Fruit fly (Drosophila melanogaster) whole organism, pupa: ENCODE results near the gene NimA.

Source experiments
- CG10348 ChIP-seq: fragments of 200-800 bp; sonication (Bioruptor generic); IDR thresholded peaks from 2 replicates; pipeline ENCODE4 v1.3.6; 2022; ENCODE audit warnings: missing biosample characterization, missing genetic modification characterization
- CG12605 ChIP-seq: fragments of 200-800 bp; sonication (Bioruptor generic); IDR thresholded peaks from 2 replicates; pipeline ENCODE4 v1.3.6; 2022; ENCODE audit warnings: missing biosample characterization, missing genetic modification characterization
- CG13204 ChIP-seq: fragments of 200-800 bp; sonication (Bioruptor generic); optimal IDR thresholded peaks from 2 replicates; lab custom pipeline; 2018; ENCODE audit warnings: missing biosample characterization, mild to moderate bottlenecking, missing genetic modification characterization, moderate library complexity
- CG14655 ChIP-seq: fragments of 200-800 bp; sonication (Bioruptor generic); optimal IDR thresholded peaks from 3 replicates; lab custom pipeline; 2017; ENCODE audit warnings: mild to moderate bottlenecking, missing biosample characterization, missing genetic modification reagents, missing genetic modification characterization
- CG15710 ChIP-seq: fragments of 200-800 bp; sonication (Bioruptor generic); optimal IDR thresholded peaks from 2 replicates; lab custom pipeline; 2018; ENCODE audit warnings: missing biosample characterization, mild to moderate bottlenecking, missing genetic modification characterization, moderate library complexity
- CG17806 ChIP-seq: fragments of 200-800 bp; sonication (Bioruptor generic); optimal IDR thresholded peaks from 2 replicates; lab custom pipeline; 2018; ENCODE audit warnings: missing biosample characterization, mild to moderate bottlenecking, missing genetic modification characterization, moderate library complexity
- CG32121 ChIP-seq: fragments of 200-800 bp; sonication (Bioruptor generic); IDR thresholded peaks from 2 replicates; pipeline ENCODE4 v1.3.6; 2022; ENCODE audit warnings: missing biosample characterization, missing genetic modification characterization
- CG34367 ChIP-seq: fragments of 200-800 bp; sonication (Bioruptor generic); optimal IDR thresholded peaks from 2 replicates; lab custom pipeline; 2018; ENCODE audit warnings: missing biosample characterization, mild to moderate bottlenecking, missing genetic modification characterization
- CG4496 ChIP-seq: fragments of 200-800 bp; sonication (Bioruptor generic); IDR thresholded peaks from 3 replicates; pipeline ENCODE4 v1.3.6; 2022; ENCODE audit warnings: missing biosample characterization, missing genetic modification characterization
- CG8159 ChIP-seq: fragments of 200-800 bp; sonication (Bioruptor generic); optimal IDR thresholded peaks from 3 replicates; lab custom pipeline; 2018; ENCODE audit warnings: missing biosample characterization, mild to moderate bottlenecking, missing genetic modification characterization, moderate library complexity
- CG8301 ChIP-seq: fragments of 200-800 bp; sonication (Bioruptor generic); optimal IDR thresholded peaks from 2 replicates; lab custom pipeline; 2018; ENCODE audit warnings: missing biosample characterization, mild to moderate bottlenecking, missing genetic modification characterization
- CG9948 ChIP-seq: fragments of 200-800 bp; sonication (Bioruptor generic); optimal IDR thresholded peaks from 2 replicates; lab custom pipeline; 2018; ENCODE audit warnings: missing biosample characterization, mild to moderate bottlenecking, missing genetic modification characterization, moderate library complexity
- D1 ChIP-seq: fragments of 200-800 bp; sonication (Bioruptor generic); optimal IDR thresholded peaks from 2 replicates; lab custom pipeline; 2018; ENCODE audit warnings: missing biosample characterization, mild to moderate bottlenecking, missing genetic modification characterization, moderate library complexity
- EcR ChIP-seq: fragments of 200-800 bp; sonication (Bioruptor generic); optimal IDR thresholded peaks from 3 replicates; lab custom pipeline; 2019; ENCODE audit warnings: missing biosample characterization, missing genetic modification characterization, mild to moderate bottlenecking, moderate library complexity, missing genetic modification reagents
- Ets98B ChIP-seq: fragments of 200-800 bp; sonication (Bioruptor generic); IDR thresholded peaks from 2 replicates; pipeline ENCODE4 v1.3.6; 2022; ENCODE audit warnings: missing biosample characterization, missing genetic modification characterization
- Pif1A ChIP-seq: fragments of 200-800 bp; sonication (Bioruptor generic); optimal IDR thresholded peaks from 3 replicates; lab custom pipeline; 2016; ENCODE audit warnings: missing biosample characterization, missing genetic modification characterization
- Pif1B ChIP-seq: fragments of 200-800 bp; sonication (Bioruptor generic); optimal IDR thresholded peaks from 3 replicates; lab custom pipeline; 2016; ENCODE audit warnings: missing biosample characterization, missing genetic modification characterization
- Snoo ChIP-seq: fragments of 200-800 bp; sonication (Bioruptor generic); optimal IDR thresholded peaks from 3 replicates; lab custom pipeline; 2017; ENCODE audit warnings: missing biosample characterization, mild to moderate bottlenecking, missing genetic modification characterization, inconsistent platforms
- fd96Ca ChIP-seq: fragments of 200-800 bp; sonication (Bioruptor generic); IDR thresholded peaks from 3 replicates; pipeline ENCODE4 v1.3.6; 2022; ENCODE audit warnings: missing biosample characterization, missing genetic modification characterization
- gl ChIP-seq: fragments of 200-800 bp; sonication (Bioruptor generic); optimal IDR thresholded peaks from 2 replicates; lab custom pipeline; 2018; ENCODE audit warnings: missing biosample characterization, mild to moderate bottlenecking, missing genetic modification characterization
- rn ChIP-seq: fragments of 200-800 bp; sonication (Bioruptor generic); IDR thresholded peaks from 2 replicates; pipeline ENCODE4 v1.3.6; 2022; ENCODE audit warnings: missing biosample characterization, missing genetic modification characterization

The NimA gene

dm6 chr2L:13928461-13928860 lies 28.9 kb upstream of the NimA start:
- TF ChIP-seq CG4496 (peak; percentile 15; the same call in 1 of the 3 replicates), D1 (no peak), CG12605 (GFP tag; lab: Robert Waterston, UW) (no peak), CG32121 (GFP tag; lab: Robert Waterston, UW) (0 out of 2 replicates have a peak, but pooled peaks have one; percentile 16), CG9948 (no peak), CG14655 (peak; percentile 30), CG13204 (GFP tag; lab: Kevin White, UChicago) (no peak), CG8301 (tag; lab: Kevin White, UChicago) (no peak), rn (peak; percentile 34; the same call in 1 of the 2 replicates), CG15710 (tag; lab: Kevin White, UChicago) (no peak), Pif1A (GFP tag; lab: Kevin White, UChicago) (no peak), Ets98B (GFP tag; lab: Robert Waterston, UW) (no peak), CG8159 (tag; lab: Kevin White, UChicago) (no peak), Snoo (tag; lab: Kevin White, UChicago) (no peak), CG34367 (tag; lab: Kevin White, UChicago) (no peak), CG17806 (no peak), Pif1B (GFP tag; lab: Kevin White, UChicago) (no peak), fd96Ca (GFP tag; lab: Robert Waterston, UW) (no peak), gl (tag; lab: Kevin White, UChicago) (no peak), CG10348 (GFP tag; lab: Robert Waterston, UW) (no peak), EcR (GFP tag; lab: Kevin White, UChicago) (no peak)

- TF ChIP-seq Ets98B (GFP tag; lab: Robert Waterston, UW) (peak; percentile 75; the same call in 1 of the 2 replicates), CG34367 (tag; lab: Kevin White, UChicago) (no peak), fd96Ca (GFP tag; lab: Robert Waterston, UW) (no peak), Pif1A (GFP tag; lab: Kevin White, UChicago) (no peak), CG14655 (no peak), D1 (no peak), CG8301 (tag; lab: Kevin White, UChicago) (no peak), Snoo (tag; lab: Kevin White, UChicago) (no peak), CG15710 (tag; lab: Kevin White, UChicago) (no peak), CG32121 (GFP tag; lab: Robert Waterston, UW) (peak; percentile 71), CG17806 (no peak), CG8159 (tag; lab: Kevin White, UChicago) (peak; percentile 52), CG13204 (GFP tag; lab: Kevin White, UChicago) (no peak), CG12605 (GFP tag; lab: Robert Waterston, UW) (peak; percentile 45; the same call in 1 of the 2 replicates), CG4496 (peak; percentile 63; the same call in 2 of the 3 replicates), Pif1B (GFP tag; lab: Kevin White, UChicago) (no peak)
Measured at dm6 chr2L:13931318-13931717, 26.0 kb upstream of the NimA start, which contains the start of gene CG42711. TSS of gene CG42711 (minus strand) at chr2L:13931362.

- TF ChIP-seq Ets98B (GFP tag; lab: Robert Waterston, UW) (peak; percentile 6; the same call in 1 of the 2 replicates), CG8159 (tag; lab: Kevin White, UChicago) (no peak), CG4496 (peak; percentile 84)
Measured at dm6 chr2L:13934542-13935065, 22.7 kb upstream of the NimA start, which contains the start of gene Vajk2. TSS of gene Vajk2 (minus strand) at chr2L:13934692.

dm6 chr2L:13947476-13947875 lies 9.9 kb upstream of the NimA start, which contains the start of gene Vajk3:
TSS of gene Vajk3 (minus strand) at chr2L:13947476.
- TF ChIP-seq CG4496 (peak; percentile 75), CG10348 (GFP tag; lab: Robert Waterston, UW) (no peak), gl (tag; lab: Kevin White, UChicago) (no peak), CG34367 (tag; lab: Kevin White, UChicago) (no peak)

dm6 chr2L:13949789-13950188 lies 7.5 kb upstream of the NimA start:
- TF ChIP-seq D1, result no peak
- TF ChIP-seq CG12605 (GFP tag; lab: Robert Waterston, UW), result no peak
- no peak for TF ChIP-seq CG15710 (tag; lab: Kevin White, UChicago)
- no peak for TF ChIP-seq CG13204 (GFP tag; lab: Kevin White, UChicago)
- TF ChIP-seq Pif1B (GFP tag; lab: Kevin White, UChicago), result no peak
- no peak for TF ChIP-seq CG10348 (GFP tag; lab: Robert Waterston, UW)
- no peak for TF ChIP-seq CG8159 (tag; lab: Kevin White, UChicago)
- no peak for TF ChIP-seq CG32121 (GFP tag; lab: Robert Waterston, UW)
- no peak for TF ChIP-seq Ets98B (GFP tag; lab: Robert Waterston, UW)
- no peak for TF ChIP-seq CG4496
- TF ChIP-seq CG9948, result no peak
- TF ChIP-seq rn, result no peak
- no peak for TF ChIP-seq CG8301 (tag; lab: Kevin White, UChicago)
- TF ChIP-seq fd96Ca (GFP tag; lab: Robert Waterston, UW), result no peak
- no peak for TF ChIP-seq CG17806

- TF ChIP-seq CG12605 (GFP tag; lab: Robert Waterston, UW) (peak; percentile 94), CG34367 (tag; lab: Kevin White, UChicago) (peak; percentile 92), CG9948 (peak; percentile 91), rn (peak; percentile 91), CG13204 (GFP tag; lab: Kevin White, UChicago) (peak; percentile 78), fd96Ca (GFP tag; lab: Robert Waterston, UW) (peak; percentile 98), D1 (peak; percentile 59), EcR (GFP tag; lab: Kevin White, UChicago) (peak; percentile 85), CG10348 (GFP tag; lab: Robert Waterston, UW) (peak; percentile 79), CG32121 (GFP tag; lab: Robert Waterston, UW) (peak; percentile 97), CG15710 (tag; lab: Kevin White, UChicago) (peak; percentile 93), CG8159 (tag; lab: Kevin White, UChicago) (peak; percentile 90), gl (tag; lab: Kevin White, UChicago) (peak; percentile 85), CG17806 (peak; percentile 92), CG8301 (tag; lab: Kevin White, UChicago) (peak; percentile 96), CG14655 (peak; percentile 96), Ets98B (GFP tag; lab: Robert Waterston, UW) (peak; percentile 96), CG4496 (peak; percentile 98), Pif1B (GFP tag; lab: Kevin White, UChicago) (peak; percentile 94), Pif1A (GFP tag; lab: Kevin White, UChicago) (peak; percentile 90), Snoo (tag; lab: Kevin White, UChicago) (peak; percentile 97)
Measured at dm6 chr2L:13955775-13956174, 1.6 kb upstream of the NimA start.
